Worm (Caenorhabditis elegans): Measurements from ENCODE around the gene sir-2.2.

- no peak for TF ChIP-seq ama-1 (optimal IDR thresholded peaks at IDR 0.05)
- TF ChIP-seq mbf-1 (tag; optimal IDR thresholded peaks at IDR 0.05), result no peak
- TF ChIP-seq lsy-2 (tag; optimal IDR thresholded peaks at IDR 0.05), result no peak
Observed at ce11 chrX:13308745-13309144, 19.1 kb upstream of the sir-2.2 start, which contains the start of gene srxa-8.
